Worm (Caenorhabditis elegans) whole organism, mixed stage, embryonic: ENCODE measurements around the gene C46C2.6.

ENCODE experiments used
- bed-3 ChIP-seq: fragments of 200-800 bp; sonication (Bioruptor generic); optimal IDR thresholded peaks from 3 replicates; lab custom pipeline; 2018; ENCODE audit warnings: mild to moderate bottlenecking, missing genetic modification characterization, moderate library complexity, missing compliant biosample characterization
- elt-3 ChIP-seq: fragments of 150-350 bp; optimal IDR thresholded peaks from 2 replicates; lab custom pipeline; 2014; ENCODE audit warnings: missing biosample characterization, missing genetic modification characterization
- hlh-1 ChIP-seq: fragments of 150-350 bp; optimal IDR thresholded peaks from 2 replicates; lab custom pipeline; 2014; ENCODE audit warnings: missing biosample characterization, missing genetic modification reagents, missing genetic modification characterization
- lsy-2 ChIP-seq: fragments of 150-350 bp; optimal IDR thresholded peaks from 2 replicates; lab custom pipeline; 2014; ENCODE audit warnings: missing biosample characterization, missing genetic modification characterization
- nhr-28 ChIP-seq: fragments of 150-350 bp; optimal IDR thresholded peaks from 2 replicates; lab custom pipeline; 2014; ENCODE audit warnings: missing biosample characterization, missing genetic modification characterization
- nhr-76 ChIP-seq: sonication (generic microtip); optimal IDR thresholded peaks from 2 replicates; lab custom pipeline; 2017; ENCODE audit warnings: missing biosample characterization, missing genetic modification characterization
- pha-4 ChIP-seq: fragments of 150-350 bp; optimal IDR thresholded peaks from 2 replicates; lab custom pipeline; 2018; ENCODE audit warnings: missing biosample characterization, missing genetic modification reagents, missing genetic modification characterization
- unc-39 ChIP-seq: fragments of 150-350 bp; optimal IDR thresholded peaks from 2 replicates; lab custom pipeline; 2014; ENCODE audit warnings: missing biosample characterization, missing genetic modification characterization
- unc-62 ChIP-seq: fragments of 150-350 bp; optimal IDR thresholded peaks from 2 replicates; lab custom pipeline; 2014; ENCODE audit warnings: missing biosample characterization, missing genetic modification reagents, missing genetic modification characterization
- ztf-11 ChIP-seq: fragments of 150-350 bp; optimal IDR thresholded peaks from 2 replicates; lab custom pipeline; 2014; ENCODE audit warnings: missing biosample characterization, missing genetic modification characterization

- TF ChIP-seq unc-62 (GFP tag; lab: Kevin White, UChicago) (no peak), bed-3 (GFP tag; lab: Kevin White, UChicago) (no peak), nhr-28 (tag; lab: Kevin White, UChicago) (no peak), hlh-1 (tag; lab: Kevin White, UChicago) (peak; percentile 41), pha-4 (tag; lab: Kevin White, UChicago) (no peak), elt-3 (tag; lab: Kevin White, UChicago) (no peak), unc-39 (tag; lab: Kevin White, UChicago) (no peak), lsy-2 (no peak), ztf-11 (no peak), nhr-76 (tag; lab: Kevin White, UChicago) (no peak)
These were observed 4.2 kb downstream of the C46C2.6 start for ce11 chrIV:9216437-9216836.
